Worm (Caenorhabditis elegans): Measurements from ENCODE around the gene W06B4.1.

DNA sequence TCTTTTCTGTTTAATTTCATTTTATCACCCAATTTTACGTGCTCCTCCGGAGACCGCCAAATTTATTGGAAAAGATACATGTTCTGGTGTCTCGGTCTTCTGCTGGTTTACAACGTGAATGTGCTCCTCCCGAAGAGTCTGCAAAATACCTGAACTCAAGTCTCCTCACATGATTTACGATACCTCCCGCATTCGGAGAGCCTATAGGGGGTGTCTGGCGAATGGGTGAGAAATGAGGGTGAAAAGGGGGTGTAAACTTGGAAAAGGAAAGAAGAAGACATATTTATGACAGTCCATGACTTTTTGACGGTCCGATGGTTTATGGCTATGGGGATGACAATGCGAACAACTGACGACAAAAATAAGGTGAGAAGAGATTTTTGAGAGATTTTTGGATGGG, 44.9 kb downstream of the W06B4.1 start:
- TF ChIP-seq hlh-26 (GFP tag; conservative IDR thresholded peaks at IDR 0.05) (no peak), cebp-1 (GFP tag; IDR thresholded peaks at IDR 0.05) (no peak), cebp-1 (tag; optimal IDR thresholded peaks at IDR 0.05) (no peak), B0261.1 (tag; optimal IDR thresholded peaks at IDR 0.05) (no peak), nfya-2 (GFP tag; IDR thresholded peaks at IDR 0.05) (no peak), unc-62 (GFP tag; optimal IDR thresholded peaks at IDR 0.05) (no peak), snpc-4 (GFP tag; optimal IDR thresholded peaks at IDR 0.05) (no peak), snpc-4 (tag; optimal IDR thresholded peaks at IDR 0.05) (no peak), madf-10 (tag; optimal IDR thresholded peaks at IDR 0.05) (no peak), pbrm-1 (GFP tag; IDR thresholded peaks at IDR 0.05) (no peak), nhr-27 (tag; optimal IDR thresholded peaks at IDR 0.05) (no peak), ceh-79 (tag; optimal IDR thresholded peaks at IDR 0.05) (no peak), attf-6 (GFP tag; IDR thresholded peaks at IDR 0.05) (no peak), nhr-90 (tag; optimal IDR thresholded peaks at IDR 0.05) (no peak), F49E8.2 (tag; optimal IDR thresholded peaks at IDR 0.05; ENCODE audit: insufficient read depth) (no peak), ama-1 (optimal IDR thresholded peaks at IDR 0.05) (no peak), ama-1 (GFP tag; optimal IDR thresholded peaks at IDR 0.05) (no peak)

Data from whole organism, young adult.